Fruit fly (Drosophila melanogaster): ENCODE results near the gene Tap42.
A peak's percentile ranks its signal among the peaks of the same experiment; 100 is the strongest.

Tap42 gene

dm6 chr2L:13367378-13367777 lies at the start of gene Tap42 (continued):
- no peak for TF ChIP-seq ci (GFP tag; IDR thresholded peaks at IDR 0.05)
- TF ChIP-seq mld (GFP tag; IDR thresholded peaks at IDR 0.05; ENCODE audit: partially characterized antibody), result no peak
- no peak for TF ChIP-seq p53 (GFP tag; optimal IDR thresholded peaks at IDR 0.05)
- TF ChIP-seq zf30C (GFP tag; optimal IDR thresholded peaks at IDR 0.05), result no peak
- no peak for TF ChIP-seq chif (GFP tag; optimal IDR thresholded peaks at IDR 0.05)
- peak; percentile 10 for TF ChIP-seq BEAF-32 (GFP tag; optimal IDR thresholded peaks at IDR 0.05)
- no peak for TF ChIP-seq tio (GFP tag; optimal IDR thresholded peaks at IDR 0.05)
- no peak for TF ChIP-seq CG17912 (GFP tag; optimal IDR thresholded peaks at IDR 0.05)
- TF ChIP-seq ase (GFP tag; IDR thresholded peaks at IDR 0.05), result no peak
- peak; percentile 89 for TF ChIP-seq CG7928 (GFP tag; optimal IDR thresholded peaks at IDR 0.05)
- TF ChIP-seq Hmr (GFP tag; optimal IDR thresholded peaks at IDR 0.05), result no peak
- TF ChIP-seq mam (GFP tag; optimal IDR thresholded peaks at IDR 0.05), result no peak
- no peak for TF ChIP-seq ewg (GFP tag; optimal IDR thresholded peaks at IDR 0.05)
- peak; percentile 45 for TF ChIP-seq pzg (GFP tag; optimal IDR thresholded peaks at IDR 0.05)
- peak; percentile 81; the same call in 1 of the 2 replicates for TF ChIP-seq rib (GFP tag; IDR thresholded peaks at IDR 0.05)
- no peak for TF ChIP-seq CG17612 (GFP tag; IDR thresholded peaks at IDR 0.05)
- no peak for TF ChIP-seq CG3995 (GFP tag; optimal IDR thresholded peaks at IDR 0.05)
- no peak for TF ChIP-seq CG9817 (tag; optimal IDR thresholded peaks at IDR 0.05)
- peak; percentile 16 for TF ChIP-seq CG30020 (tag; optimal IDR thresholded peaks at IDR 0.05)
- TF ChIP-seq Bteb2 (GFP tag; optimal IDR thresholded peaks at IDR 0.05), result peak; percentile 13
- TF ChIP-seq sisA (GFP tag; IDR thresholded peaks at IDR 0.05), result no peak
- TF ChIP-seq Dek (tag; optimal IDR thresholded peaks at IDR 0.05), result peak; percentile 26
- peak; percentile 28 for TF ChIP-seq Xbp1 (GFP tag; optimal IDR thresholded peaks at IDR 0.05)
- TF ChIP-seq Abd-B (GFP tag; optimal IDR thresholded peaks at IDR 0.05), result no peak
- TF ChIP-seq seq (GFP tag; IDR thresholded peaks at IDR 0.05), result no peak
- TF ChIP-seq kah (GFP tag; optimal IDR thresholded peaks at IDR 0.05), result no peak
- TF ChIP-seq CG12659 (GFP tag; optimal IDR thresholded peaks at IDR 0.05), result peak; percentile 53
- TF ChIP-seq CG13123 (GFP tag; optimal IDR thresholded peaks at IDR 0.05), result no peak
- TF ChIP-seq sr (GFP tag; IDR thresholded peaks at IDR 0.05), result no peak
- no peak for TF ChIP-seq chinmo (GFP tag; IDR thresholded peaks at IDR 0.05; ENCODE audit: partially characterized antibody)
- no peak for TF ChIP-seq CG8478 (optimal IDR thresholded peaks at IDR 0.05)
- TF ChIP-seq Usf (GFP tag; optimal IDR thresholded peaks at IDR 0.05), result no peak
- TF ChIP-seq CG13296 (GFP tag; optimal IDR thresholded peaks at IDR 0.05), result peak; percentile 33
- peak; percentile 62 for TF ChIP-seq CG2120 (GFP tag; optimal IDR thresholded peaks at IDR 0.05)
- no peak for TF ChIP-seq CG2199 (GFP tag; IDR thresholded peaks at IDR 0.05)
- TF ChIP-seq Side (GFP tag; optimal IDR thresholded peaks at IDR 0.05), result no peak
- TF ChIP-seq trem (tag; optimal IDR thresholded peaks at IDR 0.05), result peak; percentile 22
- no peak for TF ChIP-seq pros (GFP tag; optimal IDR thresholded peaks at IDR 0.05)
- no peak for TF ChIP-seq Dip3 (GFP tag; optimal IDR thresholded peaks at IDR 0.05)
- no peak for TF ChIP-seq yki (optimal IDR thresholded peaks at IDR 0.05)
- no peak for TF ChIP-seq Ravus (GFP tag; IDR thresholded peaks at IDR 0.05)

dm6 chr2L:13325823-13326222 lies 41.6 kb upstream of the Tap42 start:
- TF ChIP-seq CTCF (GFP tag; optimal IDR thresholded peaks at IDR 0.05) (peak; percentile 85), Asciz (GFP tag; optimal IDR thresholded peaks at IDR 0.05) (no peak)
